Worm (Caenorhabditis elegans): Measurements from ENCODE around the gene F10A3.12.

Gene F10A3.12

ce11 chrV:16163719-16164118 lies at the start of gene F10A3.12:
TSS of gene F10A3.12 (plus strand) at chrV:16164019.
- TF ChIP-seq F33H1.4 (GFP tag; IDR thresholded peaks at IDR 0.05) (no peak), lsy-27 (tag; optimal IDR thresholded peaks at IDR 0.05; ENCODE audit: borderline replicate concordance, insufficient read depth) (no peak), aptf-2 (GFP tag; conservative IDR thresholded peaks at IDR 0.05) (no peak), T26A5.8 (tag; optimal IDR thresholded peaks at IDR 0.05) (no peak), rcor-1 (GFP tag; IDR thresholded peaks at IDR 0.05) (no peak), ceh-91 (GFP tag; IDR thresholded peaks at IDR 0.05) (no peak), let-607 (tag; optimal IDR thresholded peaks at IDR 0.05) (no peak), fkh-3 (tag; optimal IDR thresholded peaks at IDR 0.05) (no peak), B0019.2 (GFP tag; conservative IDR thresholded peaks at IDR 0.05) (no peak), D2030.7 (GFP tag; IDR thresholded peaks at IDR 0.05) (no peak), bed-2 (GFP tag; IDR thresholded peaks at IDR 0.05) (no peak), nhr-80 (tag; optimal IDR thresholded peaks at IDR 0.05) (no peak), Y53F4B.3 (GFP tag; IDR thresholded peaks at IDR 0.05) (no peak), hsf-1 (GFP tag; IDR thresholded peaks at IDR 0.05) (no peak), K12H6.12 (tag; optimal IDR thresholded peaks at IDR 0.05) (no peak), F49E8.2 (tag; optimal IDR thresholded peaks at IDR 0.05; ENCODE audit: insufficient read depth) (no peak), F57A8.1 (GFP tag; optimal IDR thresholded peaks at IDR 0.05) (no peak), lin-54 (GFP tag; optimal IDR thresholded peaks at IDR 0.05) (no peak), ztf-28 (GFP tag; IDR thresholded peaks at IDR 0.05) (no peak), snpc-1.3 (tag; optimal IDR thresholded peaks at IDR 0.05; ENCODE audit: insufficient read depth) (no peak)

ce11 chrV:16114237-16114636 lies 49.6 kb upstream of the F10A3.12 start, which contains the start of gene srxa-16:
TSS of gene srxa-16 (minus strand) at chrV:16114337.
- TF ChIP-seq B0336.3 (GFP tag; IDR thresholded peaks at IDR 0.05) (no peak), ceh-40 (GFP tag; IDR thresholded peaks at IDR 0.05) (no peak), nhr-120 (GFP tag; IDR thresholded peaks at IDR 0.05) (no peak), let-607 (tag; optimal IDR thresholded peaks at IDR 0.05) (no peak), tbp1 (GFP tag; optimal IDR thresholded peaks at IDR 0.05) (no peak), Y56A3A.18 (GFP tag; IDR thresholded peaks at IDR 0.05) (no peak), hrde-1 (tag; optimal IDR thresholded peaks at IDR 0.05; ENCODE audit: borderline replicate concordance) (no peak), aptf-2 (GFP tag; conservative IDR thresholded peaks at IDR 0.05) (no peak), repo-1 (tag; optimal IDR thresholded peaks at IDR 0.05) (no peak), madf-3 (GFP tag; IDR thresholded peaks at IDR 0.05) (no peak), ztf-3 (GFP tag; optimal IDR thresholded peaks at IDR 0.05) (no peak), akir-1 (GFP tag; optimal IDR thresholded peaks at IDR 0.05) (no peak), Y79H2A.3 (GFP tag; conservative IDR thresholded peaks at IDR 0.05) (no peak), tlf-1 (GFP tag; optimal IDR thresholded peaks at IDR 0.05) (no peak), die-1 (tag; optimal IDR thresholded peaks at IDR 0.05) (no peak), hsf-1 (GFP tag; IDR thresholded peaks at IDR 0.05) (no peak), egl-18 (GFP tag; IDR thresholded peaks at IDR 0.05) (no peak), cebp-1 (GFP tag; IDR thresholded peaks at IDR 0.05) (no peak), cebp-1 (tag; optimal IDR thresholded peaks at IDR 0.05) (no peak), xnd-1 (tag; optimal IDR thresholded peaks at IDR 0.05) (no peak), C06A6.2 (GFP tag; conservative IDR thresholded peaks at IDR 0.05) (no peak)

All from whole organism, young adult.